ENCODE assay signal across 2 fruit fly cellular contexts in genomic region chr2L:5381305-5381973, dm6.
TF ChIP-seq lines count a peak whose summit lies in the region.

No protein-coding gene starts in this region.

- no peak for TF ChIP-seq CTCF in whole organism, embryonic (GFP tag; optimal IDR thresholded peaks at IDR 0.05; lab: Kevin White, UChicago)

TF ChIP-seq in whole organism, embryonic, 481 proteins besides CTCF, POLR2A, EP300 and RAD21:
- TF ChIP-seq Med (GFP tag; lab: Kevin White, UChicago) (peak; percentile 42), PHDP (tag; optimal IDR thresholded peaks at IDR 0.05; lab: Kevin White, UChicago) (no peak), CG15073 (GFP tag; optimal IDR thresholded peaks at IDR 0.05; lab: Kevin White, UChicago) (no peak), CG9727 (GFP tag; optimal IDR thresholded peaks at IDR 0.05; lab: Kevin White, UChicago) (peak; percentile 1), D (optimal IDR thresholded peaks at IDR 0.05; lab: Kevin White, UChicago) (peak; percentile 69), D (GFP tag; optimal IDR thresholded peaks at IDR 0.05; lab: Kevin White, UChicago) (no peak), twi (tag; optimal IDR thresholded peaks at IDR 0.05; lab: Kevin White, UChicago) (peak; percentile 84), H15 (GFP tag; IDR thresholded peaks at IDR 0.05; lab: Robert Waterston, UW) (peak; percentile 47; the same call in 1 of the 3 replicates), CG6854 (GFP tag; optimal IDR thresholded peaks at IDR 0.05; lab: Kevin White, UChicago) (no peak), CG12744 (GFP tag; optimal IDR thresholded peaks at IDR 0.05; lab: Kevin White, UChicago) (no peak), CG15479 (GFP tag; optimal IDR thresholded peaks at IDR 0.05; lab: Kevin White, UChicago) (no peak), lmd (GFP tag; IDR thresholded peaks at IDR 0.05; lab: Robert Waterston, UW) (no peak), Xrp1 (GFP tag; IDR thresholded peaks at IDR 0.05; lab: Robert Waterston, UW) (peak; percentile 9; the same call in 1 of the 2 replicates), Gug (GFP tag; IDR thresholded peaks at IDR 0.05; lab: Robert Waterston, UW) (no peak), CG11696 (GFP tag; IDR thresholded peaks at IDR 0.05; lab: Robert Waterston, UW) (peak; percentile 84), prd (optimal IDR thresholded peaks at IDR 0.05; lab: Kevin White, UChicago) (no peak), prd (GFP tag; IDR thresholded peaks at IDR 0.05; lab: Robert Waterston, UW) (peak; percentile 44; the same call in 2 of the 3 replicates), zfh1 (GFP tag; IDR thresholded peaks at IDR 0.05; lab: Robert Waterston, UW) (peak; percentile 16; the same call in 1 of the 3 replicates), CG4404 (GFP tag; IDR thresholded peaks at IDR 0.05; lab: Robert Waterston, UW) (peak; percentile 48)

TF ChIP-seq in whole organism, wandering third instar larva, 38 proteins besides CTCF, POLR2A, EP300 and RAD21:
- TF ChIP-seq fru (GFP tag; optimal IDR thresholded peaks at IDR 0.05; lab: Kevin White, UChicago) (no peak), Rel (GFP tag; optimal IDR thresholded peaks at IDR 0.05; lab: Kevin White, UChicago) (no peak), Rel (tag; optimal IDR thresholded peaks at IDR 0.05; lab: Kevin White, UChicago) (peak; percentile 21), lola (GFP tag; optimal IDR thresholded peaks at IDR 0.05; lab: Kevin White, UChicago) (no peak)
